Worm (Caenorhabditis elegans): ENCODE data around the gene lonp-2.

DNA sequence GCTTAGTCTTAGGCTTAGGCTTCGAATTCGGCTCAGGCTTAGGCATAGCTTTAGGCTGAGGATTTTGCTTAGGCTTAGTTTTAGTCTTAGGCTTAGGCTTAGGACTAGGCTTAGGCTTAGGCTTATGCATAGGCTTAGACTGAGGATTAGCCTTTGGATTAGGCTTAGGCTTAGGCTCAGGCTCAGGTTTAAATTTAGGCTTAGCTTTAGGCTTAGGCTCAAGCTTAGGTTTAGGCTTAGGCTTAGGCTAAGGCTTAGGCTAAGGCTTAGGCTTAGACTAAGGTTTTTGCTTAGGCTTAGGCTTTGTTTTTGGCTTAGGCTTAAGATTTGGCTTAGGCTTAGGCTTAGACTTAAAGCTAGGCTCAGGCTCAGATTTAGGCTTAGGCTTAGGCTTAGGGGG, 24.2 kb downstream of the lonp-2 start:
- TF ChIP-seq flt-1 (GFP tag; IDR thresholded peaks at IDR 0.05) (0 out of 2 replicates have a peak, but pooled peaks have one; percentile 9), tab-1 (GFP tag; IDR thresholded peaks at IDR 0.05) (no peak), T22C8.4 (GFP tag; IDR thresholded peaks at IDR 0.05) (no peak), ztf-29 (GFP tag; IDR thresholded peaks at IDR 0.05) (peak; percentile 65; the same call in 1 of the 2 replicates), med-1 (GFP tag; optimal IDR thresholded peaks at IDR 0.05; ENCODE audit: insufficient read depth) (no peak), ztf-23 (GFP tag; IDR thresholded peaks at IDR 0.05) (0 out of 2 replicates have a peak, but pooled peaks have one; percentile 11), cog-1 (tag; optimal IDR thresholded peaks at IDR 0.05) (no peak), ref-1 (GFP tag; conservative IDR thresholded peaks at IDR 0.05) (no peak), klf-2 (GFP tag; conservative IDR thresholded peaks at IDR 0.05) (no peak)

All from whole organism, midembryonic.